Fruit fly (Drosophila melanogaster) whole organism, embryonic: ENCODE measurements around the gene CG11379.

Experiments
- Bgb ChIP-seq: fragments of 200-800 bp; sonication (Bioruptor generic); IDR thresholded peaks from 2 replicates; pipeline ENCODE4 v1.3.6; 2022; ENCODE audit warnings: missing biosample characterization, missing genetic modification characterization; ENCODE audit not compliant: partially characterized antibody
- CG14965 ChIP-seq: fragments of 200-800 bp; sonication (Bioruptor generic); optimal IDR thresholded peaks from 2 replicates; lab custom pipeline; 2016; ENCODE audit warnings: missing biosample characterization, missing genetic modification characterization, borderline replicate concordance
- CG15269 ChIP-seq: fragments of 200-800 bp; sonication (Bioruptor generic); optimal IDR thresholded peaks from 2 replicates; lab custom pipeline; 2018; ENCODE audit warnings: missing biosample characterization, mild to moderate bottlenecking, missing genetic modification characterization, moderate library complexity
- CG17361 ChIP-seq: fragments of 200-800 bp; sonication (Bioruptor generic); IDR thresholded peaks from 3 replicates; pipeline ENCODE4 v1.3.6; 2022; ENCODE audit warnings: missing biosample characterization, missing genetic modification characterization
- CG17912 ChIP-seq: fragments of 200-800 bp; sonication (Bioruptor generic); optimal IDR thresholded peaks from 2 replicates; lab custom pipeline; 2018; ENCODE audit warnings: missing biosample characterization, mild to moderate bottlenecking, missing genetic modification characterization
- CG1792 ChIP-seq: fragments of 200-800 bp; sonication (Bioruptor generic); optimal IDR thresholded peaks from 2 replicates; lab custom pipeline; 2016; ENCODE audit warnings: missing biosample characterization, missing genetic modification characterization
- CG18476 ChIP-seq: fragments of 200-800 bp; sonication (Bioruptor generic); optimal IDR thresholded peaks from 2 replicates; lab custom pipeline; 2016; ENCODE audit warnings: missing biosample characterization, mild to moderate bottlenecking, missing genetic modification characterization
- CG2202 ChIP-seq: fragments of 200-800 bp; sonication (Bioruptor generic); optimal IDR thresholded peaks from 2 replicates; lab custom pipeline; 2018; ENCODE audit warnings: missing biosample characterization, mild to moderate bottlenecking, missing genetic modification characterization
- CG31441 ChIP-seq: fragments of 200-800 bp; sonication (Bioruptor generic); IDR thresholded peaks from 2 replicates; pipeline ENCODE4 v1.3.6; 2022; ENCODE audit warnings: missing biosample characterization, missing genetic modification characterization
- CG33213 ChIP-seq: fragments of 200-800 bp; sonication (Bioruptor generic); optimal IDR thresholded peaks from 3 replicates; lab custom pipeline; 2016; ENCODE audit warnings: missing biosample characterization, missing genetic modification characterization
- CG7357 ChIP-seq: fragments of 200-800 bp; sonication (Bioruptor generic); IDR thresholded peaks from 3 replicates; pipeline ENCODE4 v1.3.6; 2022; ENCODE audit warnings: missing biosample characterization, missing genetic modification characterization
- CG9727 ChIP-seq: fragments of 200-800 bp; sonication (Bioruptor generic); optimal IDR thresholded peaks from 3 replicates; lab custom pipeline; 2017; ENCODE audit warnings: missing biosample characterization, mild to moderate bottlenecking, missing genetic modification characterization
- CG9817 ChIP-seq: fragments of 200-800 bp; sonication (Bioruptor generic); optimal IDR thresholded peaks from 2 replicates; lab custom pipeline; 2018; ENCODE audit warnings: missing biosample characterization, mild to moderate bottlenecking, missing genetic modification characterization, moderate library complexity
- D ChIP-seq, 2 experiments: fragments of 200-800 bp in 1 of 2; fragments of >200 bp in 1 of 2; sonication (Bioruptor generic) in 1 of 2; optimal IDR thresholded peaks; 2 replicates in 1 of 2; 3 replicates in 1 of 2; lab custom pipeline; 2017; ENCODE audit warnings: mild to moderate bottlenecking in 1 of 2, missing biosample characterization in 1 of 2, missing genetic modification characterization in 1 of 2, missing genetic modification reagents in 1 of 2
- Fer3 ChIP-seq: fragments of 200-800 bp; sonication (Bioruptor generic); optimal IDR thresholded peaks from 2 replicates; lab custom pipeline; 2018; ENCODE audit warnings: missing biosample characterization, mild to moderate bottlenecking, missing genetic modification characterization, moderate library complexity
- Gsc ChIP-seq: fragments of 200-800 bp; sonication (Bioruptor generic); IDR thresholded peaks from 2 replicates; pipeline ENCODE4 v1.3.6; 2022; ENCODE audit warnings: missing biosample characterization, missing genetic modification characterization
- Hr39 ChIP-seq: fragments of >200 bp; optimal IDR thresholded peaks from 2 replicates; lab custom pipeline; 2017
- Kr ChIP-seq: fragments of 200-800 bp; sonication (Bioruptor generic); optimal IDR thresholded peaks from 2 replicates; lab custom pipeline; 2017; ENCODE audit warnings: missing biosample characterization, mild to moderate bottlenecking, missing genetic modification characterization
- MESR4 ChIP-seq: fragments of 200-800 bp; sonication (Bioruptor generic); optimal IDR thresholded peaks from 2 replicates; lab custom pipeline; 2018; ENCODE audit warnings: missing biosample characterization, mild to moderate bottlenecking, missing genetic modification characterization, moderate library complexity
- NC2α ChIP-seq: fragments of 200-800 bp; sonication (Bioruptor generic); optimal IDR thresholded peaks from 2 replicates; lab custom pipeline; 2016; ENCODE audit warnings: missing biosample characterization, missing genetic modification characterization
- Poxn ChIP-seq: fragments of 200-800 bp; sonication (Bioruptor generic); IDR thresholded peaks from 2 replicates; pipeline ENCODE4 v1.3.6; 2022; ENCODE audit warnings: missing biosample characterization, missing genetic modification characterization
- ab ChIP-seq: fragments of 200-800 bp; sonication (Bioruptor generic); optimal IDR thresholded peaks from 2 replicates; lab custom pipeline; 2016; ENCODE audit warnings: missing biosample characterization, missing genetic modification characterization
- bigmax ChIP-seq: fragments of 200-800 bp; sonication (Bioruptor generic); optimal IDR thresholded peaks from 2 replicates; lab custom pipeline; 2018; ENCODE audit warnings: missing biosample characterization, mild to moderate bottlenecking, missing genetic modification characterization
- chn ChIP-seq: fragments of 200-800 bp; sonication (Bioruptor generic); optimal IDR thresholded peaks from 2 replicates; lab custom pipeline; 2016; ENCODE audit warnings: missing biosample characterization, missing genetic modification characterization
- ci ChIP-seq: fragments of 200-800 bp; sonication (Bioruptor generic); IDR thresholded peaks from 3 replicates; pipeline ENCODE4 v1.3.6; 2022; ENCODE audit warnings: missing biosample characterization, missing genetic modification characterization
- crp ChIP-seq, 2 experiments: fragments of 200-800 bp; sonication (Bioruptor generic); optimal IDR thresholded peaks; 2 replicates in 1 of 2; 3 replicates in 1 of 2; lab custom pipeline; 2017; ENCODE audit warnings: missing biosample characterization in 2 of 2, missing genetic modification characterization in 2 of 2, mild to moderate bottlenecking in 1 of 2, moderate library complexity in 1 of 2
- dati ChIP-seq: fragments of 200-800 bp; sonication (Bioruptor generic); IDR thresholded peaks from 2 replicates; pipeline ENCODE4 v1.3.6; 2022; ENCODE audit warnings: missing biosample characterization, missing genetic modification characterization
- en ChIP-seq: fragments of 200-800 bp; sonication (Bioruptor generic); optimal IDR thresholded peaks from 2 replicates; lab custom pipeline; 2016; ENCODE audit warnings: missing biosample characterization, missing genetic modification characterization
- eve ChIP-seq, 2 experiments: fragments of >200 bp; optimal IDR thresholded peaks; 2 replicates each; lab custom pipeline; 2017; ENCODE audit warnings: missing biosample characterization in 2 of 2, missing genetic modification characterization in 2 of 2
- ewg ChIP-seq: fragments of 200-800 bp; sonication (Bioruptor generic); optimal IDR thresholded peaks from 3 replicates; lab custom pipeline; 2017; ENCODE audit warnings: mild to moderate bottlenecking, missing biosample characterization, missing genetic modification reagents, missing genetic modification characterization
- fu2 ChIP-seq: fragments of 200-800 bp; sonication (Bioruptor generic); optimal IDR thresholded peaks from 2 replicates; lab custom pipeline; 2016; ENCODE audit warnings: missing biosample characterization, missing genetic modification characterization
- grn ChIP-seq: fragments of 200-800 bp; sonication (Bioruptor generic); optimal IDR thresholded peaks from 3 replicates; lab custom pipeline; 2017; ENCODE audit warnings: missing biosample characterization, missing genetic modification characterization
- hb ChIP-seq: fragments of 200-800 bp; sonication (Bioruptor generic); IDR thresholded peaks from 3 replicates; pipeline ENCODE4 v1.3.6; 2022; ENCODE audit warnings: missing biosample characterization, missing genetic modification characterization; ENCODE audit not compliant: partially characterized antibody
- hbn ChIP-seq: fragments of 200-800 bp; sonication (Bioruptor generic); IDR thresholded peaks from 2 replicates; pipeline ENCODE4 v1.3.6; 2022; ENCODE audit warnings: missing biosample characterization, missing genetic modification characterization; ENCODE audit not compliant: partially characterized antibody
- lola ChIP-seq, 3 experiments: fragments of >200 bp in 2 of 3; fragments of 200-800 bp in 1 of 3; sonication (Bioruptor generic) in 1 of 3; optimal IDR thresholded peaks; 2 replicates each; lab custom pipeline; 2017 to 2019; ENCODE audit warnings: missing biosample characterization in 3 of 3, missing genetic modification characterization in 3 of 3, mild to moderate bottlenecking in 1 of 3, moderate library complexity in 1 of 3
- lov ChIP-seq, 2 experiments: fragments of 200-800 bp in 1 of 2; fragments of >200 bp in 1 of 2; sonication (Bioruptor generic) in 1 of 2; IDR thresholded peaks in 1 of 2; optimal IDR thresholded peaks in 1 of 2; 2 replicates in 1 of 2; 3 replicates in 1 of 2; pipeline versions ENCODE4 v1.3.6 to Lab custom; 2017 to 2022; ENCODE audit warnings: missing biosample characterization in 1 of 2, missing genetic modification characterization in 1 of 2
- nerfin-2 ChIP-seq: fragments of 200-800 bp; sonication (Bioruptor generic); IDR thresholded peaks from 2 replicates; pipeline ENCODE4 v1.3.6; 2022; ENCODE audit warnings: missing biosample characterization, missing genetic modification characterization; ENCODE audit not compliant: partially characterized antibody
- nom ChIP-seq: fragments of 200-800 bp; sonication (Bioruptor generic); optimal IDR thresholded peaks from 2 replicates; lab custom pipeline; 2017; ENCODE audit warnings: missing biosample characterization, missing genetic modification characterization, mild to moderate bottlenecking, moderate library complexity, missing genetic modification reagents
- pan ChIP-seq, 4 experiments: fragments of >200 bp in 3 of 4; fragments of 200-800 bp in 1 of 4; sonication (Bioruptor generic) in 1 of 4; optimal IDR thresholded peaks in 3 of 4; IDR thresholded peaks in 1 of 4; 2 replicates each; pipeline versions ENCODE4 v1.3.6 to Lab custom; 2017 to 2022; ENCODE audit warnings: missing biosample characterization in 2 of 4, missing genetic modification characterization in 2 of 4, mixed read lengths in 1 of 4
- peb ChIP-seq: fragments of 200-800 bp; sonication (Bioruptor generic); IDR thresholded peaks from 2 replicates; pipeline ENCODE4 v1.3.6; 2022; ENCODE audit warnings: missing biosample characterization, missing genetic modification characterization
- pita ChIP-seq: fragments of 200-800 bp; sonication (Bioruptor generic); optimal IDR thresholded peaks from 2 replicates; lab custom pipeline; 2017; ENCODE audit warnings: missing biosample characterization, mild to moderate bottlenecking, missing genetic modification characterization
- ranshi ChIP-seq: fragments of 200-800 bp; sonication (Bioruptor generic); IDR thresholded peaks from 2 replicates; pipeline ENCODE4 v1.3.6; 2022; ENCODE audit warnings: missing biosample characterization, missing genetic modification characterization
- ro ChIP-seq: fragments of 200-800 bp; sonication (Bioruptor generic); IDR thresholded peaks from 2 replicates; pipeline ENCODE4 v1.3.6; 2022; ENCODE audit warnings: missing biosample characterization, missing genetic modification characterization
- seq ChIP-seq: fragments of 200-800 bp; sonication (Bioruptor generic); IDR thresholded peaks from 2 replicates; pipeline ENCODE4 v1.3.6; 2022; ENCODE audit warnings: missing biosample characterization, missing genetic modification characterization
- sim ChIP-seq: fragments of 200-800 bp; sonication (Bioruptor generic); IDR thresholded peaks from 2 replicates; pipeline ENCODE4 v1.3.6; 2022; ENCODE audit warnings: missing biosample characterization, missing genetic modification characterization
- sna ChIP-seq: fragments of 200-800 bp; sonication (Bioruptor generic); IDR thresholded peaks from 2 replicates; pipeline ENCODE4 v1.3.6; 2022; ENCODE audit warnings: missing biosample characterization, missing genetic modification characterization; ENCODE audit not compliant: partially characterized antibody
- trem ChIP-seq: fragments of 200-800 bp; optimal IDR thresholded peaks from 3 replicates; lab custom pipeline; 2019; ENCODE audit warnings: missing biosample characterization, mild to moderate bottlenecking, missing genetic modification characterization, moderate library complexity
- ttk ChIP-seq: fragments of 200-800 bp; sonication (Bioruptor generic); IDR thresholded peaks from 2 replicates; pipeline ENCODE4 v2.1.2; 2022; ENCODE audit warnings: missing biosample characterization, missing genetic modification characterization
- usp ChIP-seq: fragments of >200 bp; optimal IDR thresholded peaks from 2 replicates; lab custom pipeline; 2017; ENCODE audit warnings: missing biosample characterization, missing genetic modification characterization
- yki ChIP-seq: fragments of >200 bp; optimal IDR thresholded peaks from 3 replicates; lab custom pipeline; 2018

The CG11379 gene

dm6 chrX:1171018-1171417 lies 8.9 kb upstream of the CG11379 start (continued):
- TF ChIP-seq grn (GFP tag; lab: Kevin White, UChicago) (no peak), trem (tag; lab: Kevin White, UChicago) (no peak), NC2α (GFP tag; lab: Kevin White, UChicago) (no peak), CG9727 (peak; percentile 59), CG33213 (GFP tag; lab: Kevin White, UChicago) (no peak), Fer3 (peak; percentile 43), CG17361 (GFP tag; lab: Robert Waterston, UW) (peak; percentile 59), ewg (GFP tag; lab: Kevin White, UChicago) (no peak), sim (GFP tag; lab: Robert Waterston, UW) (no peak), CG17912 (no peak), fu2 (peak; percentile 3), crp (GFP tag; optimal IDR thresholded peaks at IDR 0.05; lab: Kevin White, UChicago) (no peak), ci (no peak; the same call in 2 of the 3 replicates), peb (GFP tag; lab: Robert Waterston, UW) (no peak), nom (GFP tag; lab: Kevin White, UChicago) (peak; percentile 36), yki (lab: Kevin White, UChicago) (no peak), hbn (GFP tag; lab: Robert Waterston, UW) (no peak), Poxn (GFP tag; lab: Robert Waterston, UW) (no peak), pan (optimal IDR thresholded peaks at IDR 0.05; lab: Kevin White, UChicago) (no peak), pan (GFP tag; optimal IDR thresholded peaks at IDR 0.05 in 1 of 2, IDR thresholded peaks at IDR 0.05 in 1 of 2) (peak in 1 of 2 experiments; percentile 45), Bgb (GFP tag; lab: Robert Waterston, UW) (no peak), ab (no peak), eve (GFP tag; optimal IDR thresholded peaks at IDR 0.05; lab: Kevin White, UChicago) (no peak), lola (GFP tag; optimal IDR thresholded peaks at IDR 0.05; lab: Kevin White, UChicago) (no peak), D (optimal IDR thresholded peaks at IDR 0.05; lab: Kevin White, UChicago) (no peak), D (GFP tag; optimal IDR thresholded peaks at IDR 0.05; lab: Kevin White, UChicago) (peak; percentile 4), seq (GFP tag; lab: Robert Waterston, UW) (no peak), CG31441 (GFP tag; lab: Robert Waterston, UW) (peak; percentile 48), nerfin-2 (GFP tag; lab: Robert Waterston, UW) (no peak), Hr39 (lab: Kevin White, UChicago) (no peak), CG2202 (tag; lab: Kevin White, UChicago) (no peak), CG1792 (no peak), CG15269 (tag; lab: Kevin White, UChicago) (peak; percentile 70), ttk (GFP tag; lab: Robert Waterston, UW) (no peak), CG9817 (tag; lab: Kevin White, UChicago) (peak; percentile 9), ranshi (GFP tag; lab: Robert Waterston, UW) (peak; percentile 31; the same call in 1 of the 2 replicates), en (GFP tag; lab: Kevin White, UChicago) (no peak), bigmax (GFP tag; lab: Kevin White, UChicago) (no peak), hb (GFP tag; lab: Robert Waterston, UW) (no peak), chn (GFP tag; lab: Kevin White, UChicago) (no peak), Kr (no peak), CG7357 (GFP tag; lab: Robert Waterston, UW) (no peak), usp (GFP tag; lab: Kevin White, UChicago) (no peak), MESR4 (GFP tag; lab: Kevin White, UChicago) (no peak), Gsc (GFP tag; lab: Robert Waterston, UW) (no peak), sna (no peak), lov (optimal IDR thresholded peaks at IDR 0.05; lab: Kevin White, UChicago) (no peak), lov (GFP tag; IDR thresholded peaks at IDR 0.05; lab: Robert Waterston, UW) (no peak), pita (GFP tag; lab: Kevin White, UChicago) (no peak), CG18476 (peak; percentile 48), CG14965 (GFP tag; lab: Kevin White, UChicago) (no peak), ro (no peak), dati (GFP tag; lab: Robert Waterston, UW) (no peak)
